Worm (Caenorhabditis elegans) whole organism, L4/young adult: ENCODE results near the gene rfth-1.
A peak's percentile ranks its signal among the peaks of the same experiment; 100 is the strongest.

Source experiments
- W03F9.2 ChIP-seq: fragments of 150-350 bp; optimal IDR thresholded peaks from 2 replicates; lab custom pipeline; 2014; ENCODE audit warnings: missing biosample characterization, missing genetic modification characterization
- dao-5 ChIP-seq: sonication (generic microtip); optimal IDR thresholded peaks from 2 replicates; lab custom pipeline; 2016; ENCODE audit warnings: missing genotype, missing genetic modification characterization, moderate library complexity, missing compliant biosample characterization
- him-1 ChIP-seq: sonication (generic microtip); optimal IDR thresholded peaks from 2 replicates; lab custom pipeline; 2016; ENCODE audit warnings: missing genotype, missing genetic modification reagents, missing genetic modification characterization, missing compliant biosample characterization

ce11 chrIV:4469770-4470709, 41.1 kb downstream of the rfth-1 start:
- TF ChIP-seq him-1 (tag; lab: Kevin White, UChicago) (peak; percentile 3), dao-5 (tag; lab: Kevin White, UChicago) (peak; percentile 25), W03F9.2 (tag; lab: Kevin White, UChicago) (peak; percentile 27)
